Fruit fly (Drosophila melanogaster) whole organism, embryonic: ENCODE measurements around the gene Usf.

Experiments used
- ATbp ChIP-seq: fragments of 200-800 bp; sonication (Bioruptor generic); optimal IDR thresholded peaks from 2 replicates; lab custom pipeline; 2017; ENCODE audit warnings: missing biosample characterization, mild to moderate bottlenecking, missing genetic modification characterization, missing genetic modification reagents
- Awh ChIP-seq: fragments of 200-800 bp; sonication (Bioruptor generic); IDR thresholded peaks from 2 replicates; pipeline ENCODE4, ENCODE4 v1.3.6; 2022; ENCODE audit warnings: missing biosample characterization, missing genetic modification characterization
- BEAF-32 ChIP-seq: fragments of 200-800 bp; sonication (Bioruptor generic); optimal IDR thresholded peaks from 3 replicates; lab custom pipeline; 2017; ENCODE audit warnings: missing biosample characterization, missing genetic modification characterization, mild to moderate bottlenecking, moderate library complexity, missing genetic modification reagents
- C15 ChIP-seq: fragments of 200-800 bp; sonication (Bioruptor generic); IDR thresholded peaks from 3 replicates; pipeline ENCODE4 v1.3.6; 2022; ENCODE audit warnings: missing biosample characterization, missing genetic modification characterization
- CG13775 ChIP-seq: fragments of 200-800 bp; sonication (Bioruptor generic); optimal IDR thresholded peaks from 3 replicates; lab custom pipeline; 2017; ENCODE audit warnings: missing biosample characterization, mild to moderate bottlenecking, missing genetic modification characterization
- CG1792 ChIP-seq: fragments of 200-800 bp; sonication (Bioruptor generic); optimal IDR thresholded peaks from 2 replicates; lab custom pipeline; 2016; ENCODE audit warnings: missing biosample characterization, missing genetic modification characterization
- CG2116 ChIP-seq: fragments of 200-800 bp; sonication (Bioruptor generic); optimal IDR thresholded peaks from 3 replicates; lab custom pipeline; 2018; ENCODE audit warnings: missing biosample characterization, mild to moderate bottlenecking, missing genetic modification characterization
- CG32772 ChIP-seq: fragments of 200-800 bp; sonication (Bioruptor generic); IDR thresholded peaks from 2 replicates; pipeline ENCODE4 v1.3.6; 2022; ENCODE audit warnings: missing biosample characterization, missing genetic modification characterization
- CG34376 ChIP-seq: fragments of 200-800 bp; sonication (Bioruptor generic); optimal IDR thresholded peaks from 2 replicates; lab custom pipeline; 2018; ENCODE audit warnings: missing biosample characterization, mild to moderate bottlenecking, missing genetic modification characterization
- CG3995 ChIP-seq: fragments of 200-800 bp; sonication (Bioruptor generic); optimal IDR thresholded peaks from 3 replicates; lab custom pipeline; 2016; ENCODE audit warnings: missing biosample characterization, missing genetic modification characterization
- CG9437 ChIP-seq: fragments of 200-800 bp; sonication (Bioruptor generic); optimal IDR thresholded peaks from 2 replicates; lab custom pipeline; 2018; ENCODE audit warnings: missing biosample characterization, mild to moderate bottlenecking, missing genetic modification characterization
- CoRest ChIP-seq: fragments of 200-800 bp; sonication (Bioruptor generic); optimal IDR thresholded peaks from 3 replicates; lab custom pipeline; 2018; ENCODE audit warnings: missing biosample characterization, mild to moderate bottlenecking, missing genetic modification characterization, moderate library complexity
- Deaf1 ChIP-seq: fragments of 200-800 bp; optimal IDR thresholded peaks from 3 replicates; lab custom pipeline; 2019; ENCODE audit warnings: missing biosample characterization, mild to moderate bottlenecking, missing genetic modification characterization, moderate library complexity
- E2f1 ChIP-seq: fragments of 200-800 bp; sonication (Bioruptor generic); IDR thresholded peaks from 2 replicates; pipeline ENCODE4 v1.3.6; 2022; ENCODE audit warnings: missing biosample characterization, missing genetic modification characterization
- Eip74EF ChIP-seq, 2 experiments: fragments of 200-800 bp in 1 of 2; fragments of >200 bp in 1 of 2; sonication (Bioruptor generic) in 1 of 2; optimal IDR thresholded peaks; 2 replicates each; lab custom pipeline; 2017 to 2019; ENCODE audit warnings: missing biosample characterization in 2 of 2, missing genetic modification characterization in 2 of 2, mild to moderate bottlenecking in 1 of 2, moderate library complexity in 1 of 2
- Fer1 ChIP-seq: fragments of 200-800 bp; sonication (Bioruptor generic); optimal IDR thresholded peaks from 2 replicates; lab custom pipeline; 2017; ENCODE audit warnings: missing biosample characterization, mild to moderate bottlenecking, missing genetic modification characterization
- GATAe ChIP-seq: fragments of 200-800 bp; sonication (Bioruptor generic); conservative IDR thresholded peaks from 2 replicates; pipeline ENCODE4 v1.3.6; 2022; ENCODE audit warnings: missing biosample characterization, missing genetic modification characterization
- HHEX ChIP-seq: fragments of 200-800 bp; sonication (Bioruptor generic); optimal IDR thresholded peaks from 3 replicates; lab custom pipeline; 2017; ENCODE audit warnings: missing biosample characterization, mild to moderate bottlenecking, missing genetic modification characterization, missing genetic modification reagents
- Jarid2 ChIP-seq: fragments of 200-800 bp; sonication (Bioruptor generic); optimal IDR thresholded peaks from 3 replicates; lab custom pipeline; 2017; ENCODE audit warnings: mild to moderate bottlenecking, missing biosample characterization, missing genetic modification reagents, missing genetic modification characterization
- Max ChIP-seq: fragments of 200-800 bp; sonication (Bioruptor generic); optimal IDR thresholded peaks from 2 replicates; lab custom pipeline; 2016; ENCODE audit warnings: missing biosample characterization, mild to moderate bottlenecking, missing genetic modification characterization
- Neu2 ChIP-seq: fragments of 200-800 bp; sonication (Bioruptor generic); optimal IDR thresholded peaks from 3 replicates; lab custom pipeline; 2016; ENCODE audit warnings: missing biosample characterization, missing genetic modification characterization, borderline replicate concordance
- Nf-YA ChIP-seq: fragments of 200-800 bp; sonication (Bioruptor generic); IDR thresholded peaks from 2 replicates; pipeline ENCODE4 v1.3.6; 2022; ENCODE audit warnings: missing biosample characterization, missing genetic modification characterization
- Nf-YB ChIP-seq: fragments of 200-800 bp; sonication (Bioruptor generic); optimal IDR thresholded peaks from 3 replicates; lab custom pipeline; 2019; ENCODE audit warnings: missing biosample characterization, mild to moderate bottlenecking, missing genetic modification characterization, moderate library complexity
- NfI ChIP-seq: fragments of 200-800 bp; sonication (Bioruptor generic); optimal IDR thresholded peaks from 3 replicates; lab custom pipeline; 2018; ENCODE audit warnings: missing biosample characterization, mild to moderate bottlenecking, missing genetic modification characterization, moderate library complexity
- PHDP ChIP-seq: fragments of 200-800 bp; sonication (Bioruptor generic); optimal IDR thresholded peaks from 3 replicates; lab custom pipeline; 2018; ENCODE audit warnings: missing biosample characterization, mild to moderate bottlenecking, missing genetic modification characterization, moderate library complexity
- Ptx1 ChIP-seq: fragments of 200-800 bp; sonication (Bioruptor generic); IDR thresholded peaks from 2 replicates; pipeline ENCODE4 v1.3.6; 2022; ENCODE audit warnings: missing biosample characterization, missing genetic modification characterization
- Ravus ChIP-seq: fragments of 200-800 bp; sonication (Bioruptor generic); IDR thresholded peaks from 2 replicates; pipeline ENCODE4 v1.3.6; 2022; ENCODE audit warnings: missing biosample characterization, missing genetic modification characterization
- Rx ChIP-seq: fragments of 200-800 bp; sonication (Bioruptor generic); IDR thresholded peaks from 2 replicates; pipeline ENCODE4 v1.3.6; 2022; ENCODE audit warnings: missing biosample characterization, missing genetic modification characterization
- Sry-β ChIP-seq: fragments of 200-800 bp; sonication (Bioruptor generic); optimal IDR thresholded peaks from 2 replicates; lab custom pipeline; 2018; ENCODE audit warnings: missing biosample characterization, mild to moderate bottlenecking, missing genetic modification characterization, moderate library complexity
- Trl ChIP-seq, 3 experiments: fragments of >200 bp in 2 of 3; fragments of 200-800 bp in 1 of 3; sonication (Bioruptor generic) in 1 of 3; optimal IDR thresholded peaks; 2 replicates in 1 of 3; 3 replicates in 2 of 3; lab custom pipeline; 2016 to 2017; ENCODE audit warnings: missing biosample characterization in 1 of 3, missing genetic modification characterization in 1 of 3
- chif ChIP-seq, 2 experiments: fragments of 200-800 bp; sonication (Bioruptor generic); optimal IDR thresholded peaks; 3 replicates each; lab custom pipeline; 2016; ENCODE audit warnings: missing biosample characterization in 2 of 2, missing genetic modification characterization in 2 of 2
- ci ChIP-seq: fragments of 200-800 bp; sonication (Bioruptor generic); IDR thresholded peaks from 3 replicates; pipeline ENCODE4 v1.3.6; 2022; ENCODE audit warnings: missing biosample characterization, missing genetic modification characterization
- exex ChIP-seq: fragments of 200-800 bp; sonication (Bioruptor generic); optimal IDR thresholded peaks from 4 replicates; lab custom pipeline; 2018; ENCODE audit warnings: missing biosample characterization, mild to moderate bottlenecking, missing genetic modification characterization, moderate library complexity
- eyg ChIP-seq: fragments of 200-800 bp; sonication (Bioruptor generic); optimal IDR thresholded peaks from 3 replicates; lab custom pipeline; 2016; ENCODE audit warnings: missing biosample characterization, missing genetic modification characterization
- fru ChIP-seq: fragments of >200 bp; optimal IDR thresholded peaks from 2 replicates; lab custom pipeline; 2017
- ftz-f1 ChIP-seq: fragments of 200-800 bp; sonication (Bioruptor generic); optimal IDR thresholded peaks from 2 replicates; lab custom pipeline; 2016; ENCODE audit warnings: missing biosample characterization, missing genetic modification characterization
- hbn ChIP-seq: fragments of 200-800 bp; sonication (Bioruptor generic); IDR thresholded peaks from 2 replicates; pipeline ENCODE4 v1.3.6; 2022; ENCODE audit warnings: missing biosample characterization, missing genetic modification characterization; ENCODE audit not compliant: partially characterized antibody
- kah ChIP-seq: fragments of 200-800 bp; sonication (Bioruptor generic); optimal IDR thresholded peaks from 2 replicates; lab custom pipeline; 2018; ENCODE audit warnings: missing biosample characterization, mild to moderate bottlenecking, missing genetic modification characterization
- ken ChIP-seq: fragments of 200-800 bp; sonication (Bioruptor generic); IDR thresholded peaks from 3 replicates; pipeline ENCODE4 v1.3.6; 2022; ENCODE audit warnings: missing biosample characterization, missing genetic modification characterization
- maf-S ChIP-seq: fragments of 200-800 bp; sonication (Bioruptor generic); optimal IDR thresholded peaks from 2 replicates; lab custom pipeline; 2016; ENCODE audit warnings: missing biosample characterization, missing genetic modification characterization
- mam ChIP-seq: fragments of 200-800 bp; sonication (Bioruptor generic); optimal IDR thresholded peaks from 3 replicates; lab custom pipeline; 2016; ENCODE audit warnings: missing biosample characterization, missing genetic modification characterization
- nerfin-2 ChIP-seq: fragments of 200-800 bp; sonication (Bioruptor generic); IDR thresholded peaks from 2 replicates; pipeline ENCODE4 v1.3.6; 2022; ENCODE audit warnings: missing biosample characterization, missing genetic modification characterization; ENCODE audit not compliant: partially characterized antibody
- repo ChIP-seq: fragments of 200-800 bp; sonication (Bioruptor generic); optimal IDR thresholded peaks from 2 replicates; lab custom pipeline; 2016; ENCODE audit warnings: missing biosample characterization, missing genetic modification characterization
- row ChIP-seq: fragments of 200-800 bp; sonication (Bioruptor generic); IDR thresholded peaks from 3 replicates; pipeline ENCODE4 v1.3.6; 2022; ENCODE audit warnings: missing biosample characterization, missing genetic modification characterization
- scrt ChIP-seq: fragments of 200-800 bp; sonication (Bioruptor generic); optimal IDR thresholded peaks from 2 replicates; lab custom pipeline; 2018; ENCODE audit warnings: missing biosample characterization, mild to moderate bottlenecking, missing genetic modification characterization, moderate library complexity
- vnd ChIP-seq: fragments of 200-800 bp; sonication (Bioruptor generic); IDR thresholded peaks from 3 replicates; pipeline ENCODE4 v1.3.6; 2022; ENCODE audit warnings: missing biosample characterization, missing genetic modification characterization; ENCODE audit not compliant: partially characterized antibody
- wek ChIP-seq: fragments of 200-800 bp; sonication (Bioruptor generic); optimal IDR thresholded peaks from 3 replicates; lab custom pipeline; 2018; ENCODE audit warnings: missing biosample characterization, mild to moderate bottlenecking, missing genetic modification characterization, moderate library complexity
- zfh1 ChIP-seq: fragments of 200-800 bp; sonication (Bioruptor generic); IDR thresholded peaks from 3 replicates; pipeline ENCODE4 v1.3.6; 2022; ENCODE audit warnings: missing biosample characterization, missing genetic modification characterization

The Usf gene

dm6 chrX:4589951-4590771, 41.6 kb upstream of the Usf start (continued):
- peak; percentile 77 for TF ChIP-seq NfI (GFP tag; lab: Kevin White, UChicago)
- no peak for TF ChIP-seq C15
- no peak for TF ChIP-seq ftz-f1
- TF ChIP-seq E2f1 (GFP tag; lab: Robert Waterston, UW): peak; percentile 88
- TF ChIP-seq CG13775 (GFP tag; lab: Kevin White, UChicago): peak; percentile 74
- peak; percentile 78 for TF ChIP-seq HHEX (GFP tag; lab: Kevin White, UChicago)
- peak; percentile 96 for TF ChIP-seq Nf-YB (GFP tag; lab: Kevin White, UChicago)
- TF ChIP-seq Fer1 (GFP tag; lab: Kevin White, UChicago): peak; percentile 73
- TF ChIP-seq Trl (optimal IDR thresholded peaks at IDR 0.05; lab: Kevin White, UChicago): peak; percentile 11 to 18
- peak; percentile 49 for TF ChIP-seq Trl (GFP tag; optimal IDR thresholded peaks at IDR 0.05; lab: Kevin White, UChicago)
- peak; percentile 96 for TF ChIP-seq ken (GFP tag; lab: Robert Waterston, UW)
- TF ChIP-seq Max: no peak
- TF ChIP-seq vnd (GFP tag; lab: Robert Waterston, UW): no peak
- no peak for TF ChIP-seq maf-S (GFP tag; lab: Kevin White, UChicago)
- peak; percentile 93 for TF ChIP-seq Awh (GFP tag; lab: Robert Waterston, UW)
- TF ChIP-seq row (GFP tag; lab: Robert Waterston, UW): peak; percentile 91
- peak; percentile 63 for TF ChIP-seq scrt (GFP tag; lab: Kevin White, UChicago)
- TF ChIP-seq CG3995 (GFP tag; lab: Kevin White, UChicago): no peak
- TF ChIP-seq exex: no peak
- no peak for TF ChIP-seq eyg (GFP tag; lab: Kevin White, UChicago)
- no peak for TF ChIP-seq repo (GFP tag; lab: Kevin White, UChicago)
- TF ChIP-seq CoRest (tag; lab: Kevin White, UChicago): peak; percentile 85
- TF ChIP-seq Eip74EF (GFP tag; optimal IDR thresholded peaks at IDR 0.05; lab: Kevin White, UChicago): no peak
- TF ChIP-seq chif (GFP tag; optimal IDR thresholded peaks at IDR 0.05; lab: Kevin White, UChicago): peak in 1 of 2 experiments; percentile 59
- TF ChIP-seq Neu2 (GFP tag; lab: Kevin White, UChicago): no peak
- TF ChIP-seq fru (lab: Kevin White, UChicago): no peak
- TF ChIP-seq Deaf1 (tag; lab: Kevin White, UChicago): peak; percentile 39
- no peak for TF ChIP-seq CG1792 (GFP tag; lab: Kevin White, UChicago)
- TF ChIP-seq Rx (GFP tag; lab: Robert Waterston, UW): peak; percentile 92
- TF ChIP-seq GATAe (GFP tag; lab: Robert Waterston, UW): 0 out of 2 replicates have a peak, but pooled peaks have one; percentile 32
- peak; percentile 82 for TF ChIP-seq ATbp
- TF ChIP-seq hbn (GFP tag; lab: Robert Waterston, UW): no peak
- TF ChIP-seq kah (GFP tag; lab: Kevin White, UChicago): no peak
- peak; percentile 96 for TF ChIP-seq ci
- peak; percentile 72 for TF ChIP-seq Jarid2
- TF ChIP-seq Ptx1 (GFP tag; lab: Robert Waterston, UW): peak; percentile 94
- peak; percentile 21 for TF ChIP-seq CG2116 (GFP tag; lab: Kevin White, UChicago)
- peak; percentile 97 for TF ChIP-seq zfh1
- TF ChIP-seq nerfin-2: no peak
- no peak for TF ChIP-seq Sry-β (GFP tag; lab: Kevin White, UChicago)
- TF ChIP-seq PHDP (tag; lab: Kevin White, UChicago): peak; percentile 70
- no peak for TF ChIP-seq CG34376 (GFP tag; lab: Kevin White, UChicago)
- TF ChIP-seq CG9437 (GFP tag; lab: Kevin White, UChicago): peak; percentile 44
- peak; percentile 52 for TF ChIP-seq mam
- TF ChIP-seq Nf-YA: peak; percentile 89
- no peak for TF ChIP-seq BEAF-32 (GFP tag; lab: Kevin White, UChicago)
- peak; percentile 23 for TF ChIP-seq wek (GFP tag; lab: Kevin White, UChicago)
- TF ChIP-seq Ravus (GFP tag; lab: Robert Waterston, UW): peak; percentile 72
- TF ChIP-seq CG32772 (GFP tag; lab: Robert Waterston, UW): peak; percentile 93
